Fruit fly (Drosophila melanogaster): ENCODE data around the gene CG14892.
A peak's percentile ranks its signal among the peaks of the same experiment; 100 is the strongest.

Gene CG14892

DNA sequence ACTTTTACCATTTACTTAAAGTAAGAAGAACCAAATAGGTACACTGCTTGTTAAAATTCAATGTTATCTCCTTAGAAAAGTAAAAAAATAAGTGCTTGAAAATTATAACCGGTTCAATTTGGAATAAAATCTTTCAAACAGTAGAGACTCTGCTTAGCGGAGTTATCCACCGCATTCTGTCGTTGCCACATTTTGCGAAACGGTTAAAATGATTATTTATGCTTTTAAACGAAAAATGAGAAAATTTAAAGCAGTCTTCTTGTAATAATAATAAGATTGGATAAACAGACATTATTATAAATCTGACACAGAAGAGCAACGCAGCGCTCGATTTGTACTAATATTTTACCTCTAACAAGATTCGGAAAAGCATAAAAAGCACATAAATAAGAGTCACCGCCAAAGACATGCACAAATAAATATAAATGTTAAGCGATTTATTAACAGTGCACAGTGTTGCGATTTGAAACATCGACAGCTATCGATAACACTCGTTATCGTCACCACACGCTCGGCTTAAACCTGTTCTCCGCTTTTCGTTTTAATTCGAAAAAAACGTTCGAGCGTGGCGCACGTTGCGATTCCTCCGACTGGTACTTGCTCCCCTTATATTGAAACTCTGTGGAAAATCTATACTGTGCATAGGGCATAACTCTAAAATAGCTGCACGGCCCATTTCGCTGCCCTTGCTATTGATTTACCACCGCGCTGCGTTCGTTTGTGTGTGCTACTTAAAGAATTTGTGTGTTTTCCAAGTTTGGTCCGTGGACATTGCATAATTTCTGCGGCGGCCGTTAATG, 30.7 kb downstream of the CG14892 start, which contains the start of gene Fas1 (continued):
- TF ChIP-seq stc (GFP tag; IDR thresholded peaks at IDR 0.05): peak; percentile 9; the same call in 1 of the 2 replicates
- peak; percentile 71 for TF ChIP-seq Opbp (GFP tag; IDR thresholded peaks at IDR 0.05; ENCODE audit: partially characterized antibody)
- TF ChIP-seq B-H1 (GFP tag; IDR thresholded peaks at IDR 0.05): no peak
- TF ChIP-seq nerfin-1 (tag; optimal IDR thresholded peaks at IDR 0.05): peak; percentile 60
- TF ChIP-seq kah (GFP tag; optimal IDR thresholded peaks at IDR 0.05): no peak
- TF ChIP-seq CG6175 (GFP tag; IDR thresholded peaks at IDR 0.05): no peak
- no peak for TF ChIP-seq corto (GFP tag; optimal IDR thresholded peaks at IDR 0.05)
- no peak for TF ChIP-seq CG6254 (GFP tag; optimal IDR thresholded peaks at IDR 0.05)
- TF ChIP-seq Hr3 (GFP tag; optimal IDR thresholded peaks at IDR 0.05): no peak
- TF ChIP-seq sens-2 (GFP tag; IDR thresholded peaks at IDR 0.05): no peak
- no peak for TF ChIP-seq bowl (GFP tag; IDR thresholded peaks at IDR 0.05)
- TF ChIP-seq CG12942 (GFP tag; optimal IDR thresholded peaks at IDR 0.05): no peak
- no peak for TF ChIP-seq Dip3 (GFP tag; optimal IDR thresholded peaks at IDR 0.05)
- TF ChIP-seq CG33213 (GFP tag; optimal IDR thresholded peaks at IDR 0.05): no peak
- no peak for TF ChIP-seq ro (GFP tag; IDR thresholded peaks at IDR 0.05)
- TF ChIP-seq Ets97D (GFP tag; optimal IDR thresholded peaks at IDR 0.05): peak; percentile 59
- no peak for TF ChIP-seq insv (GFP tag; optimal IDR thresholded peaks at IDR 0.05)
- no peak for TF ChIP-seq chn (GFP tag; optimal IDR thresholded peaks at IDR 0.05)
- TF ChIP-seq mld (GFP tag; IDR thresholded peaks at IDR 0.05; ENCODE audit: partially characterized antibody): peak; percentile 75; the same call in 2 of the 3 replicates
- no peak for TF ChIP-seq dan (GFP tag; IDR thresholded peaks at IDR 0.05)
- TF ChIP-seq inv (GFP tag; IDR thresholded peaks at IDR 0.05; ENCODE audit: partially characterized antibody): 0 out of 2 replicates have a peak, but pooled peaks have one; percentile 34
- TF ChIP-seq Deaf1 (tag; optimal IDR thresholded peaks at IDR 0.05): peak; percentile 70
- no peak for TF ChIP-seq CG4282 (GFP tag; optimal IDR thresholded peaks at IDR 0.05)
- TF ChIP-seq CG30403 (GFP tag; optimal IDR thresholded peaks at IDR 0.05): peak; percentile 2
- TF ChIP-seq Tbp (GFP tag; optimal IDR thresholded peaks at IDR 0.05): no peak
- TF ChIP-seq usp (GFP tag; optimal IDR thresholded peaks at IDR 0.05): no peak
- peak; percentile 41 for TF ChIP-seq zf30C (GFP tag; optimal IDR thresholded peaks at IDR 0.05)
- no peak for TF ChIP-seq grn (GFP tag; optimal IDR thresholded peaks at IDR 0.05)
- TF ChIP-seq Ada2b (GFP tag; IDR thresholded peaks at IDR 0.05): no peak
- TF ChIP-seq onecut (GFP tag; IDR thresholded peaks at IDR 0.05): peak; percentile 88
- TF ChIP-seq Oaz (GFP tag; IDR thresholded peaks at IDR 0.05): no peak
- no peak for TF ChIP-seq Dad (GFP tag; optimal IDR thresholded peaks at IDR 0.05)
- no peak for TF ChIP-seq CG13123 (GFP tag; optimal IDR thresholded peaks at IDR 0.05)
- TF ChIP-seq sd (tag; optimal IDR thresholded peaks at IDR 0.05): peak; percentile 7
- TF ChIP-seq fd3F (GFP tag; optimal IDR thresholded peaks at IDR 0.05): no peak
- TF ChIP-seq zen (tag; optimal IDR thresholded peaks at IDR 0.05): peak; percentile 22
- no peak for TF ChIP-seq CG3065 (GFP tag; optimal IDR thresholded peaks at IDR 0.05)
- TF ChIP-seq prd (optimal IDR thresholded peaks at IDR 0.05): no peak
- TF ChIP-seq prd (GFP tag; IDR thresholded peaks at IDR 0.05): no peak
- TF ChIP-seq seq (GFP tag; IDR thresholded peaks at IDR 0.05): no peak
- TF ChIP-seq en (GFP tag; optimal IDR thresholded peaks at IDR 0.05): no peak
- peak; percentile 40 for TF ChIP-seq CG6854 (GFP tag; optimal IDR thresholded peaks at IDR 0.05)
- TF ChIP-seq CG11398 (GFP tag; optimal IDR thresholded peaks at IDR 0.05): no peak
- no peak for TF ChIP-seq CG6689 (GFP tag; IDR thresholded peaks at IDR 0.05)
- no peak for TF ChIP-seq CG1529 (GFP tag; optimal IDR thresholded peaks at IDR 0.05)
- TF ChIP-seq CG13775 (GFP tag; optimal IDR thresholded peaks at IDR 0.05): no peak
- TF ChIP-seq lmd (GFP tag; IDR thresholded peaks at IDR 0.05): no peak
- TF ChIP-seq Camta (GFP tag; optimal IDR thresholded peaks at IDR 0.05): no peak
- TF ChIP-seq CG9817 (tag; optimal IDR thresholded peaks at IDR 0.05): no peak
- TF ChIP-seq HHEX (GFP tag; optimal IDR thresholded peaks at IDR 0.05): no peak
- no peak for TF ChIP-seq CG16863 (GFP tag; optimal IDR thresholded peaks at IDR 0.05)
